Worm (Caenorhabditis elegans) whole organism, L4 larva: ENCODE measurements around the gene eif-3.L.

Experiments used
- D1046.2 ChIP-seq: fragments of 200-800 bp; sonication (Bioruptor generic); IDR thresholded peaks from 2 replicates; pipeline ENCODE4 v1.3.6; 2022; ENCODE audit warnings: missing genetic modification characterization, missing compliant biosample characterization
- F26F4.8 ChIP-seq: fragments of 200-800 bp; sonication (Bioruptor generic); conservative IDR thresholded peaks from 2 replicates; pipeline ENCODE4 v1.3.6; 2022; ENCODE audit warnings: missing genetic modification characterization, missing compliant biosample characterization
- T20F7.1 ChIP-seq: fragments of 200-800 bp; sonication (Bioruptor generic); optimal IDR thresholded peaks from 2 replicates; lab custom pipeline; 2018; ENCODE audit warnings: mild to moderate bottlenecking, missing genetic modification characterization, missing compliant biosample characterization
- Y105C5A.15 ChIP-seq: fragments of 200-800 bp; sonication (Bioruptor generic); IDR thresholded peaks from 2 replicates; pipeline ENCODE4 v1.3.6; 2022; ENCODE audit warnings: missing genetic modification characterization, missing compliant biosample characterization
- ZK546.5 ChIP-seq, 2 experiments: sonication (generic microtip); optimal IDR thresholded peaks; 2 replicates each; lab custom pipeline; 2017; ENCODE audit warnings: missing biosample characterization in 2 of 2, missing genetic modification characterization in 2 of 2
- ama-1 ChIP-seq: fragments of 150-350 bp; optimal IDR thresholded peaks from 2 replicates; lab custom pipeline; 2014; ENCODE audit warnings: inconsistent platforms, mixed read lengths
- attf-4 ChIP-seq: sonication (generic microtip); optimal IDR thresholded peaks from 3 replicates; lab custom pipeline; 2017; ENCODE audit warnings: missing biosample characterization, missing genetic modification characterization
- ceh-20 ChIP-seq: fragments of 200-800 bp; sonication (Bioruptor generic); IDR thresholded peaks from 2 replicates; pipeline ENCODE4 v1.3.6; 2022; ENCODE audit warnings: missing genetic modification reagents, missing genetic modification characterization, missing compliant biosample characterization
- daf-16 ChIP-seq, 3 experiments: sonication (generic microtip); optimal IDR thresholded peaks; 2 replicates each; lab custom pipeline; 2016 to 2017; ENCODE audit warnings: missing genetic modification characterization in 3 of 3, missing genetic modification reagents in 3 of 3, mild to moderate bottlenecking in 2 of 3, missing compliant biosample characterization in 2 of 3, missing biosample characterization in 1 of 3, moderate library complexity in 1 of 3
- daf-8 ChIP-seq: fragments of 200-800 bp; sonication (Bioruptor generic); IDR thresholded peaks from 2 replicates; pipeline ENCODE4 v1.3.6; 2022; ENCODE audit warnings: missing genetic modification characterization, missing compliant biosample characterization
- dmd-6 ChIP-seq: fragments of 200-800 bp; sonication (Bioruptor generic); IDR thresholded peaks from 2 replicates; pipeline ENCODE4 v1.3.6; 2022; ENCODE audit warnings: missing genetic modification reagents, missing genetic modification characterization, missing compliant biosample characterization
- duxl-1 ChIP-seq: sonication (generic microtip); optimal IDR thresholded peaks from 2 replicates; lab custom pipeline; 2016; ENCODE audit warnings: mild to moderate bottlenecking, missing genetic modification characterization, moderate library complexity, missing compliant biosample characterization; ENCODE audit not compliant: poor library complexity
- dve-1 ChIP-seq: sonication (generic microtip); optimal IDR thresholded peaks from 2 replicates; lab custom pipeline; 2017; ENCODE audit warnings: antibody characterized with exemption, mild to moderate bottlenecking, missing genetic modification characterization, missing compliant biosample characterization; ENCODE audit not compliant: insufficient read depth
- fos-1 ChIP-seq: fragments of 150-350 bp; optimal IDR thresholded peaks from 2 replicates; lab custom pipeline; 2014; ENCODE audit warnings: missing biosample characterization, missing genetic modification characterization
- hlh-11 ChIP-seq: fragments of 200-800 bp; sonication (Bioruptor generic); optimal IDR thresholded peaks from 2 replicates; lab custom pipeline; 2018; ENCODE audit warnings: mild to moderate bottlenecking, missing genetic modification characterization, missing compliant biosample characterization
- hmg-1.1 ChIP-seq: fragments of 200-800 bp; sonication (Bioruptor generic); IDR thresholded peaks from 2 replicates; pipeline ENCODE4 v1.3.6; 2022; ENCODE audit warnings: missing genetic modification reagents, missing genetic modification characterization, missing compliant biosample characterization
- jun-1 ChIP-seq: fragments of 150-350 bp; optimal IDR thresholded peaks from 2 replicates; lab custom pipeline; 2014; ENCODE audit warnings: missing biosample characterization, missing genetic modification reagents, missing genetic modification characterization
- lim-7 ChIP-seq: fragments of 200-800 bp; sonication (Bioruptor generic); IDR thresholded peaks from 2 replicates; pipeline ENCODE4 v1.3.6; 2022; ENCODE audit warnings: missing genetic modification characterization, missing compliant biosample characterization
- lin-1 ChIP-seq: fragments of 200-800 bp; sonication (Bioruptor generic); IDR thresholded peaks from 2 replicates; pipeline ENCODE4 v1.3.6; 2022; ENCODE audit warnings: missing genetic modification reagents, missing genetic modification characterization, missing compliant biosample characterization
- lin-13 ChIP-seq: fragments of 150-350 bp; optimal IDR thresholded peaks from 2 replicates; lab custom pipeline; 2014; ENCODE audit warnings: missing biosample characterization, missing genetic modification reagents, missing genetic modification characterization
- lin-38 ChIP-seq: fragments of 200-800 bp; sonication (Bioruptor generic); IDR thresholded peaks from 2 replicates; pipeline ENCODE4 v1.3.6; 2022; ENCODE audit warnings: missing genetic modification reagents, missing genetic modification characterization, missing compliant biosample characterization
- lin-39 ChIP-seq: fragments of 150-350 bp; optimal IDR thresholded peaks from 2 replicates; lab custom pipeline; 2014; ENCODE audit warnings: missing biosample characterization, missing genetic modification reagents, missing genetic modification characterization
- lir-3 ChIP-seq: sonication (generic microtip); optimal IDR thresholded peaks from 2 replicates; lab custom pipeline; 2016; ENCODE audit warnings: mild to moderate bottlenecking, missing genetic modification characterization, missing compliant biosample characterization
- madf-9 ChIP-seq: fragments of 200-800 bp; sonication (Bioruptor generic); conservative IDR thresholded peaks from 2 replicates; pipeline ENCODE4 v1.3.6; 2022; ENCODE audit warnings: missing genetic modification reagents, missing genetic modification characterization, missing compliant biosample characterization
- mep-1 ChIP-seq: fragments of 150-350 bp; sonication (generic microtip); optimal IDR thresholded peaks from 3 replicates; lab custom pipeline; 2014; ENCODE audit warnings: missing biosample characterization, missing genetic modification characterization
- mes-2 ChIP-seq: sonication (generic microtip); optimal IDR thresholded peaks from 2 replicates; lab custom pipeline; 2016; ENCODE audit warnings: missing genotype, mild to moderate bottlenecking, missing genetic modification characterization, missing compliant biosample characterization; ENCODE audit not compliant: poor library complexity, severe bottlenecking
- mxl-3 ChIP-seq: fragments of 200-800 bp; sonication (Bioruptor generic); optimal IDR thresholded peaks from 2 replicates; lab custom pipeline; 2018; ENCODE audit warnings: mild to moderate bottlenecking, missing genetic modification characterization, missing compliant biosample characterization
- nhr-102 ChIP-seq: sonication (generic microtip); optimal IDR thresholded peaks from 2 replicates; lab custom pipeline; 2016; ENCODE audit warnings: mild to moderate bottlenecking, missing genetic modification characterization, moderate library complexity, missing compliant biosample characterization
- php-3 ChIP-seq: fragments of 200-800 bp; sonication (Bioruptor generic); IDR thresholded peaks from 2 replicates; pipeline ENCODE4 v1.3.6; 2022; ENCODE audit warnings: missing genetic modification reagents, missing genetic modification characterization, missing compliant biosample characterization
- pqm-1 ChIP-seq: sonication (generic microtip); optimal IDR thresholded peaks from 2 replicates; lab custom pipeline; 2017; ENCODE audit warnings: missing biosample characterization, missing genetic modification characterization
- set-16 ChIP-seq: fragments of 200-800 bp; sonication (Bioruptor generic); IDR thresholded peaks from 2 replicates; pipeline ENCODE4 v1.3.6; 2022; ENCODE audit warnings: missing genetic modification reagents, missing genetic modification characterization, missing compliant biosample characterization
- skn-1 ChIP-seq: fragments of 150-350 bp; optimal IDR thresholded peaks from 2 replicates; lab custom pipeline; 2014; ENCODE audit warnings: missing biosample characterization, missing genetic modification characterization
- tra-1 ChIP-seq: fragments of 200-800 bp; sonication (Bioruptor generic); IDR thresholded peaks from 2 replicates; pipeline ENCODE4 v1.3.6; 2022; ENCODE audit warnings: missing genetic modification reagents, missing genetic modification characterization, missing compliant biosample characterization
- unc-130 ChIP-seq: sonication (generic microtip); optimal IDR thresholded peaks from 2 replicates; lab custom pipeline; 2016; ENCODE audit warnings: missing genetic modification reagents, missing genetic modification characterization, missing compliant biosample characterization
- unc-39 ChIP-seq: sonication (generic microtip); optimal IDR thresholded peaks from 2 replicates; lab custom pipeline; 2017; ENCODE audit warnings: missing biosample characterization, missing genetic modification characterization
- unc-62 ChIP-seq, 3 experiments: fragments of 150-350 bp in 1 of 3; sonication (generic microtip); optimal IDR thresholded peaks in 2 of 3; peaks in 1 of 3; 1 replicate in 1 of 3; 2 replicates in 2 of 3; lab custom pipeline; 2014 to 2017; ENCODE audit warnings: missing biosample characterization in 3 of 3, missing genetic modification characterization in 3 of 3, missing genetic modification reagents in 3 of 3, missing genotype in 1 of 3
- zip-11 ChIP-seq: fragments of 200-800 bp; sonication (Bioruptor generic); IDR thresholded peaks from 2 replicates; pipeline ENCODE4 v1.3.6; 2022; ENCODE audit warnings: missing genetic modification characterization, missing compliant biosample characterization
- ztf-7 ChIP-seq: fragments of 150-350 bp; optimal IDR thresholded peaks from 2 replicates; lab custom pipeline; 2014; ENCODE audit warnings: missing biosample characterization, missing genetic modification characterization

eif-3.L gene

DNA sequence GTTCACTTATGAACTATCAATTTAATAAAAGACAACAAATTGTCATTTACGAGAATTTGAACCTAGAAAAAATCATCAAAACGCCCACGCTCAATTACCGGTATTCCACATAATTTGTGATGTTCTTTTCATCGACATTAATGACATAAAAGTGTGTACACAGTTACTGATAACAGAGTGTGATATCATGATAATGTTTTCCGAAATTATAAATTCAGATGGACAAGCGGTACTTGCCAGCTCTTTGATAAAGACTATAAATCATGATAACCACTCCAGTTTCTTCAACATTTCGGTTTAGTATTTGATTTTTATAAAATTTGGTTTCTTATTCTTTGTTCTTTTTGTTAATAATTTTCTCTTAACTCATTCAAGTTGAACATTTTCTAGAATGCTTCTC, 36.5 kb downstream of the eif-3.L start, which contains the start of gene lys-8 (continued):
- TF ChIP-seq unc-62 (GFP tag; optimal IDR thresholded peaks at IDR 0.05 in 1 of 2; lab: Kevin White, UChicago) (no peak), unc-62 (tag; optimal IDR thresholded peaks at IDR 0.05; lab: Kevin White, UChicago) (no peak), skn-1 (tag; lab: Kevin White, UChicago) (no peak), tra-1 (GFP tag; lab: Robert Waterston, UW) (peak; percentile 76; the same call in 1 of the 2 replicates), attf-4 (tag; lab: Kevin White, UChicago) (no peak), jun-1 (tag; lab: Kevin White, UChicago) (no peak), pqm-1 (tag; lab: Kevin White, UChicago) (peak; percentile 99), dve-1 (tag; lab: Kevin White, UChicago) (peak; percentile 89), set-16 (no peak), ceh-20 (GFP tag; lab: Robert Waterston, UW) (peak; percentile 86), hlh-11 (tag; lab: Kevin White, UChicago) (peak; percentile 90), lin-1 (GFP tag; lab: Robert Waterston, UW) (peak; percentile 54), T20F7.1 (GFP tag; lab: Kevin White, UChicago) (peak; percentile 45), mep-1 (tag; lab: Kevin White, UChicago) (no peak), unc-39 (tag; lab: Kevin White, UChicago) (no peak), ZK546.5 (tag; optimal IDR thresholded peaks at IDR 0.05; lab: Kevin White, UChicago) (no peak), zip-11 (no peak), lin-38 (GFP tag; lab: Robert Waterston, UW) (no peak), mxl-3 (GFP tag; lab: Kevin White, UChicago) (peak; percentile 35), php-3 (GFP tag; lab: Robert Waterston, UW) (peak; percentile 99), daf-8 (GFP tag; lab: Robert Waterston, UW) (no peak), unc-130 (GFP tag; lab: Kevin White, UChicago) (no peak), daf-16 (GFP tag; optimal IDR thresholded peaks at IDR 0.05; lab: Kevin White, UChicago) (no peak), daf-16 (tag; optimal IDR thresholded peaks at IDR 0.05; lab: Kevin White, UChicago) (peak; percentile 98), F26F4.8 (no peak), dmd-6 (peak; percentile 93), lim-7 (no peak), hmg-1.1 (GFP tag; lab: Robert Waterston, UW) (no peak), mes-2 (tag; lab: Kevin White, UChicago) (no peak), Y105C5A.15 (GFP tag; lab: Robert Waterston, UW) (no peak), ztf-7 (tag; lab: Kevin White, UChicago) (no peak), nhr-102 (tag; lab: Kevin White, UChicago) (peak; percentile 16), lir-3 (tag; lab: Kevin White, UChicago) (no peak), fos-1 (tag; lab: Kevin White, UChicago) (no peak), D1046.2 (GFP tag; lab: Robert Waterston, UW) (no peak), lin-13 (GFP tag; lab: Kevin White, UChicago) (peak; percentile 13), duxl-1 (tag; lab: Kevin White, UChicago) (no peak)

DNA sequence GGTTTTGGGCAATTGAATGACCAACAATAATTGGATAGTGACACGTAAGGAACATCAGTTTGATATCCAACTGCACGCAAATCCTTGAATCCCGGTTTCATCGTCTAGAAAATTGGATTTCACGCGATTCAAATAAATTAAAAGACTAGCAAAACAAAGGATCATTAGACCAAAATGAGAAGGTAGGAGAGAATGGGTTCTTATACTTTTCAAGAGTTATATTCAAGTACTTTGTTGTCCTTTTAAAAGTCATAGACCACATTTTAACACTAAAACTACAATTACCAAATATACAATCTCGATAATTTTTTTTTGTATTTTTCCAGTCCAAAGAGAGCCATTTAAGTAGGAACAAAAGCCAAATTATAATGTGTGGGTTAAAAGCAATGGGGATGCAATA, 40.0 kb downstream of the eif-3.L start, which contains the start of gene T25E4.2:
Gene T25E4.2, minus strand, starts transcription at position 101 of the 400 bp plus-strand sequence.
- TF ChIP-seq ZK546.5 (tag; optimal IDR thresholded peaks at IDR 0.05; lab: Kevin White, UChicago) (no peak), madf-9 (GFP tag; lab: Robert Waterston, UW) (no peak), ama-1 (no peak), lin-39 (tag; lab: Kevin White, UChicago) (no peak)
